Fruit fly (Drosophila melanogaster): ENCODE data around the gene OdsH.
A peak's percentile ranks its signal among the peaks of the same experiment; 100 is the strongest.

The OdsH gene

DNA sequence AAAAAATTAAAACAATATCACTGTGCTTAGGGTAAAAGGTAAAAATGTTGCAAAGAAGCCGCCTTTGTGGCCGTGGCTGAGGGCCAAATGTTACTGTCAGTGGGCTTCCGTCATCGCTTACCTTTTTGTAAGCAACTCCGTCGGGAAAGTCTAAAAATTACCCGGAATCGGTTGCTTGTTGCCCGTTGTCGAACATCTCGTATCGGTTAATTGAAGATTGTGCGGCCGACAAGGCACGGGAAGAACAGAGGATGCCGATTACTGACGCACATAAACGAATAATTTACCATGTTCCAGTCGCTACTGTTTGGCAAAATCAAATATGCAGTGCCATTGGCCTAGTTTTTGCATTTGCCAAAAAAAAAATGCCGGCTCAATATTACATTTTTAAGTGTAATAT, 65.2 kb downstream of the OdsH start, which contains the start of gene Mco4:
TSS of gene Mco4 (minus strand) at position 101 of the 400 bp plus-strand sequence.
- no peak for TF ChIP-seq N (GFP tag; optimal IDR thresholded peaks at IDR 0.05)

DNA sequence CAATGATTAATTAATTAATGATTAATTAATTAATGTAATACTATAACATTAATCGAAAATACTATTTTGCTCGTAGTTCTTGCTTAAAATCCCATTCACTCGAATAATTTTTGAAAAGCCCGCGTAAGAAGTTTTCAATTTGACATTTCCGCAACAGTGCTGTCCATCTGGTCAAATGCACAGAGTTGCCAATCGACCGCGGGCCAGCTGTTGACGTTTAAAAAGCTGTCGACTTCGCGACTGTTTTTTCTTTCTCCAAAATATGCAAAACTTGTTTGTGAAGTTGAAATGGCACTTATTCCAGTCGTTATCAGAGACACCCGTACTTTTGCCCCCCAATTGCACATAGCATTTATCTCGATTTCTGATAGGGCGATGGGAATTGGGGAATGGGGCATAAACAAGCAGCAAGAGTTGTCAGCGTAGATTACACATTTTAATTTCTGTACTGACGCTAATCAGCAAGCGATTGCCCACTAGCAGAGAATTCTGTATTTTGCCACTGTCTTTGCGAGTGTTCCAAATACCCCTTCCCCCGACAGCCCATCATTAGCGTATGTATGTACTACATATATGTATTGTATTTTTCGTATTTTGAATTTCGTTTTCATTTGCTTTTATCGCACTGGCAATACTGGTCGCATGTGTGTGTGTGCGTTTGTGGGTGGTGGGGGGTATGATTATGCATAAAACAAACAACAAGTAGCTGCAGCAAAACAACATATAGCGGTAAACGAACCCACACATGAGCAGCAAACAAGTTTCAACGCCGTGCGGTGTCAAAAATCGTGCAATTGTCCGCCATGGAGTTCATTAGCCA, 65.9 kb downstream of the OdsH start, which contains the start of gene Srx:
TSS of gene Srx (plus strand) at position 517 of the 820 bp plus-strand sequence.
- TF ChIP-seq N (GFP tag; optimal IDR thresholded peaks at IDR 0.05), result no peak
- no peak for TF ChIP-seq dl (GFP tag; optimal IDR thresholded peaks at IDR 0.05; ENCODE audit: insufficient read depth in 1 of 2, partially characterized antibody in 2 of 2)
- TF ChIP-seq tai (GFP tag; optimal IDR thresholded peaks at IDR 0.05), result no peak
- TF ChIP-seq foxo (GFP tag; optimal IDR thresholded peaks at IDR 0.05), result peak in 1 of 2 experiments; percentile 47
- no peak for TF ChIP-seq Hr83 (GFP tag; optimal IDR thresholded peaks at IDR 0.05; ENCODE audit: poor library complexity, severe bottlenecking)
- peak; percentile 60 for TF ChIP-seq Jra (GFP tag; optimal IDR thresholded peaks at IDR 0.05)
- peak; percentile 59 for TF ChIP-seq h (GFP tag; optimal IDR thresholded peaks at IDR 0.05)
- peak; percentile 33 for TF ChIP-seq fru (GFP tag; optimal IDR thresholded peaks at IDR 0.05)
- peak; percentile 26 for TF ChIP-seq rgr (GFP tag; optimal IDR thresholded peaks at IDR 0.05)
- no peak for TF ChIP-seq CG32264 (GFP tag; optimal IDR thresholded peaks at IDR 0.05)
- TF ChIP-seq Rel (GFP tag; optimal IDR thresholded peaks at IDR 0.05), result no peak
- peak; percentile 59 for TF ChIP-seq Rel (tag; optimal IDR thresholded peaks at IDR 0.05)
- TF ChIP-seq dsf (GFP tag; optimal IDR thresholded peaks at IDR 0.05; ENCODE audit: borderline replicate concordance), result no peak
- peak; percentile 62 for TF ChIP-seq Sp1 (GFP tag; optimal IDR thresholded peaks at IDR 0.05)
- TF ChIP-seq Dfd (GFP tag; optimal IDR thresholded peaks at IDR 0.05), result no peak
- TF ChIP-seq Hr78 (GFP tag; optimal IDR thresholded peaks at IDR 0.05), result no peak
- TF ChIP-seq HLH106 (tag; optimal IDR thresholded peaks at IDR 0.05), result peak; percentile 59
- no peak for TF ChIP-seq Vsx2 (GFP tag; optimal IDR thresholded peaks at IDR 0.05; ENCODE audit: partially characterized antibody)
- no peak for TF ChIP-seq GATAd (GFP tag; optimal IDR thresholded peaks at IDR 0.05)
- TF ChIP-seq CrebA (GFP tag; optimal IDR thresholded peaks at IDR 0.05; ENCODE audit: borderline replicate concordance), result no peak
- TF ChIP-seq CG9705 (GFP tag; optimal IDR thresholded peaks at IDR 0.05), result peak; percentile 18
- TF ChIP-seq sage (GFP tag; optimal IDR thresholded peaks at IDR 0.05), result no peak
- TF ChIP-seq brk (GFP tag; optimal IDR thresholded peaks at IDR 0.05), result no peak
- TF ChIP-seq Dif (GFP tag; optimal IDR thresholded peaks at IDR 0.05; ENCODE audit: partially characterized antibody), result no peak
- no peak for TF ChIP-seq usp (GFP tag; optimal IDR thresholded peaks at IDR 0.05)
- TF ChIP-seq jim (GFP tag; optimal IDR thresholded peaks at IDR 0.05), result peak; percentile 90
- no peak for TF ChIP-seq dmrt93B (GFP tag; optimal IDR thresholded peaks at IDR 0.05)
- peak; percentile 66 for TF ChIP-seq Hnf4 (GFP tag; optimal IDR thresholded peaks at IDR 0.05)
- peak; percentile 35 for TF ChIP-seq ey (GFP tag; optimal IDR thresholded peaks at IDR 0.05)
- TF ChIP-seq Mio (GFP tag; optimal IDR thresholded peaks at IDR 0.05), result no peak
- no peak for TF ChIP-seq Abd-B (GFP tag; optimal IDR thresholded peaks at IDR 0.05)
- no peak for TF ChIP-seq pan (optimal IDR thresholded peaks at IDR 0.05)
- TF ChIP-seq OdsH (GFP tag; optimal IDR thresholded peaks at IDR 0.05), result peak; percentile 39
- TF ChIP-seq woc (GFP tag; optimal IDR thresholded peaks at IDR 0.05), result no peak
- TF ChIP-seq sv (GFP tag; optimal IDR thresholded peaks at IDR 0.05), result no peak
- TF ChIP-seq lola (GFP tag; optimal IDR thresholded peaks at IDR 0.05), result no peak
- TF ChIP-seq Myc (optimal IDR thresholded peaks at IDR 0.05), result no peak
- peak; percentile 43 for TF ChIP-seq psq (GFP tag; optimal IDR thresholded peaks at IDR 0.05)
- peak; percentile 59 for TF ChIP-seq br (GFP tag; optimal IDR thresholded peaks at IDR 0.05)

DNA sequence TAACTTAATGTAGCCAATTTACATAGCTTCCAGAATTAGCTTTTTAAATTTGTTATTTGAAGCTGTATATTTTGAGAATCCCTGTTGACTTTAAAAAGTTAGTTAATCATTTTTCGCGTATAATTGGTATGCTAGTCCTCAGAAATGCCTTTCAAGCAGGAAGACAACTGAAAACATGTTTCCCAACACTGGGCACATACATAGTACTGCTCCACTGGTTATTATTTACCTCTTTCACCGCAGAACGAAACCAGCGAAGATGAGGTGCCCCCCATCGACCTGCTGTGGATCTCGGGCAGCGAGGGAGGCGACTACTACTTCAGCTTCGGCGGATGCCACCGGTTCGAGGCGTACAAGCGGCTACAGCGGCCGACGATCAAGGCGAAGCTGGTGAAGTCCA, 67.0 kb downstream of the OdsH start:
- TF ChIP-seq psq (GFP tag; optimal IDR thresholded peaks at IDR 0.05) (no peak), Dfd (GFP tag; optimal IDR thresholded peaks at IDR 0.05) (no peak), Hr83 (GFP tag; optimal IDR thresholded peaks at IDR 0.05; ENCODE audit: poor library complexity, severe bottlenecking) (no peak), sage (GFP tag; optimal IDR thresholded peaks at IDR 0.05) (no peak), jim (GFP tag; optimal IDR thresholded peaks at IDR 0.05) (no peak), CrebA (GFP tag; optimal IDR thresholded peaks at IDR 0.05; ENCODE audit: borderline replicate concordance) (no peak), Myc (optimal IDR thresholded peaks at IDR 0.05) (no peak), Vsx2 (GFP tag; optimal IDR thresholded peaks at IDR 0.05; ENCODE audit: partially characterized antibody) (no peak), usp (GFP tag; optimal IDR thresholded peaks at IDR 0.05) (no peak), dmrt93B (GFP tag; optimal IDR thresholded peaks at IDR 0.05) (no peak), Dif (GFP tag; optimal IDR thresholded peaks at IDR 0.05; ENCODE audit: partially characterized antibody) (no peak), Abd-B (GFP tag; optimal IDR thresholded peaks at IDR 0.05) (no peak), Jra (GFP tag; optimal IDR thresholded peaks at IDR 0.05) (no peak), pan (optimal IDR thresholded peaks at IDR 0.05) (no peak)

Data from whole organism, wandering third instar larva.